Worm (Caenorhabditis elegans): ENCODE data around the gene mup-2.

mup-2 gene

ce11 chrX:6410177-6410765 is at the start of gene mup-2:
Gene mup-2, minus strand, starts transcription at chrX:6410227.
- TF ChIP-seq cog-1 (tag; optimal IDR thresholded peaks at IDR 0.05) (peak; percentile 61), ztf-23 (GFP tag; IDR thresholded peaks at IDR 0.05) (0 out of 2 replicates have a peak, but pooled peaks have one; percentile 30), T22C8.4 (GFP tag; IDR thresholded peaks at IDR 0.05) (no peak), ref-1 (GFP tag; conservative IDR thresholded peaks at IDR 0.05) (no peak)

ce11 chrX:6458467-6458866 is 48.4 kb upstream of the mup-2 start:
- TF ChIP-seq med-1 (GFP tag; optimal IDR thresholded peaks at IDR 0.05; ENCODE audit: insufficient read depth), result no peak
- no peak for TF ChIP-seq tab-1 (GFP tag; IDR thresholded peaks at IDR 0.05)
- no peak for TF ChIP-seq ztf-29 (GFP tag; IDR thresholded peaks at IDR 0.05)
- TF ChIP-seq T22C8.4 (GFP tag; IDR thresholded peaks at IDR 0.05), result no peak
- no peak for TF ChIP-seq klf-2 (GFP tag; conservative IDR thresholded peaks at IDR 0.05)
- TF ChIP-seq flt-1 (GFP tag; IDR thresholded peaks at IDR 0.05), result no peak
- TF ChIP-seq ref-1 (GFP tag; conservative IDR thresholded peaks at IDR 0.05), result no peak
- no peak for TF ChIP-seq ztf-23 (GFP tag; IDR thresholded peaks at IDR 0.05)
- no peak for TF ChIP-seq cog-1 (tag; optimal IDR thresholded peaks at IDR 0.05)

ce11 chrX:6458001-6458400 is 48.0 kb upstream of the mup-2 start:
- TF ChIP-seq cog-1 (tag; optimal IDR thresholded peaks at IDR 0.05), result no peak
- TF ChIP-seq ztf-29 (GFP tag; IDR thresholded peaks at IDR 0.05), result no peak
- no peak for TF ChIP-seq klf-2 (GFP tag; conservative IDR thresholded peaks at IDR 0.05)
- TF ChIP-seq med-1 (GFP tag; optimal IDR thresholded peaks at IDR 0.05; ENCODE audit: insufficient read depth), result no peak
- no peak for TF ChIP-seq ref-1 (GFP tag; conservative IDR thresholded peaks at IDR 0.05)
- no peak for TF ChIP-seq T22C8.4 (GFP tag; IDR thresholded peaks at IDR 0.05)
- no peak for TF ChIP-seq flt-1 (GFP tag; IDR thresholded peaks at IDR 0.05)
- TF ChIP-seq tab-1 (GFP tag; IDR thresholded peaks at IDR 0.05), result no peak

ce11 chrX:6456567-6456966 is 46.5 kb upstream of the mup-2 start, which contains the start of gene pept-1:
Gene pept-1, plus strand, starts transcription at chrX:6456872.
- TF ChIP-seq ztf-29 (GFP tag; IDR thresholded peaks at IDR 0.05) (no peak), cog-1 (tag; optimal IDR thresholded peaks at IDR 0.05) (no peak), flt-1 (GFP tag; IDR thresholded peaks at IDR 0.05) (no peak), med-1 (GFP tag; optimal IDR thresholded peaks at IDR 0.05; ENCODE audit: insufficient read depth) (no peak), klf-2 (GFP tag; conservative IDR thresholded peaks at IDR 0.05) (no peak)

- TF ChIP-seq ztf-29 (GFP tag; IDR thresholded peaks at IDR 0.05) (no peak), cog-1 (tag; optimal IDR thresholded peaks at IDR 0.05) (no peak), klf-2 (GFP tag; conservative IDR thresholded peaks at IDR 0.05) (no peak), tab-1 (GFP tag; IDR thresholded peaks at IDR 0.05) (no peak), T22C8.4 (GFP tag; IDR thresholded peaks at IDR 0.05) (no peak)
Observed at ce11 chrX:6455157-6455556, 45.1 kb upstream of the mup-2 start, which contains the start of gene nas-33. Gene nas-33, minus strand, starts transcription at chrX:6455257.

- TF ChIP-seq klf-2 (GFP tag; conservative IDR thresholded peaks at IDR 0.05), result no peak
- no peak for TF ChIP-seq T22C8.4 (GFP tag; IDR thresholded peaks at IDR 0.05)
- no peak for TF ChIP-seq tab-1 (GFP tag; IDR thresholded peaks at IDR 0.05)
- TF ChIP-seq med-1 (GFP tag; optimal IDR thresholded peaks at IDR 0.05; ENCODE audit: insufficient read depth), result no peak
- TF ChIP-seq cog-1 (tag; optimal IDR thresholded peaks at IDR 0.05), result no peak
- TF ChIP-seq flt-1 (GFP tag; IDR thresholded peaks at IDR 0.05), result no peak
- no peak for TF ChIP-seq ztf-29 (GFP tag; IDR thresholded peaks at IDR 0.05)
- TF ChIP-seq ref-1 (GFP tag; conservative IDR thresholded peaks at IDR 0.05), result no peak
- no peak for TF ChIP-seq ztf-23 (GFP tag; IDR thresholded peaks at IDR 0.05)
Observed at ce11 chrX:6450839-6451491, 40.9 kb upstream of the mup-2 start, which contains the start of the genes grl-6 and K10C2.6. Gene grl-6, minus strand, starts transcription at chrX:6450939. Gene K10C2.6, plus strand, starts transcription at chrX:6451441.

- TF ChIP-seq ztf-23 (GFP tag; IDR thresholded peaks at IDR 0.05) (no peak), klf-2 (GFP tag; conservative IDR thresholded peaks at IDR 0.05) (no peak), flt-1 (GFP tag; IDR thresholded peaks at IDR 0.05) (no peak), T22C8.4 (GFP tag; IDR thresholded peaks at IDR 0.05) (no peak)
Observed at ce11 chrX:6448866-6449400, 38.9 kb upstream of the mup-2 start, which contains the start of gene fah-1. Gene fah-1, minus strand, starts transcription at chrX:6448916.

- TF ChIP-seq ztf-29 (GFP tag; IDR thresholded peaks at IDR 0.05) (no peak), klf-2 (GFP tag; conservative IDR thresholded peaks at IDR 0.05) (no peak), T22C8.4 (GFP tag; IDR thresholded peaks at IDR 0.05) (no peak), flt-1 (GFP tag; IDR thresholded peaks at IDR 0.05) (no peak), cog-1 (tag; optimal IDR thresholded peaks at IDR 0.05) (no peak), ztf-23 (GFP tag; IDR thresholded peaks at IDR 0.05) (no peak), tab-1 (GFP tag; IDR thresholded peaks at IDR 0.05) (no peak), ref-1 (GFP tag; conservative IDR thresholded peaks at IDR 0.05) (no peak), med-1 (GFP tag; optimal IDR thresholded peaks at IDR 0.05; ENCODE audit: insufficient read depth) (no peak)
Observed at ce11 chrX:6446564-6446963, 36.5 kb upstream of the mup-2 start, which contains the start of gene asp-14. Gene asp-14, minus strand, starts transcription at chrX:6446664.

ce11 chrX:6445239-6445638 is 35.2 kb upstream of the mup-2 start:
- TF ChIP-seq ztf-29 (GFP tag; IDR thresholded peaks at IDR 0.05) (no peak), tab-1 (GFP tag; IDR thresholded peaks at IDR 0.05) (no peak), ref-1 (GFP tag; conservative IDR thresholded peaks at IDR 0.05) (no peak), med-1 (GFP tag; optimal IDR thresholded peaks at IDR 0.05; ENCODE audit: insufficient read depth) (no peak), T22C8.4 (GFP tag; IDR thresholded peaks at IDR 0.05) (no peak), klf-2 (GFP tag; conservative IDR thresholded peaks at IDR 0.05) (no peak), ztf-23 (GFP tag; IDR thresholded peaks at IDR 0.05) (no peak), flt-1 (GFP tag; IDR thresholded peaks at IDR 0.05) (no peak), cog-1 (tag; optimal IDR thresholded peaks at IDR 0.05) (no peak)

- TF ChIP-seq tab-1 (GFP tag; IDR thresholded peaks at IDR 0.05) (no peak), med-1 (GFP tag; optimal IDR thresholded peaks at IDR 0.05; ENCODE audit: insufficient read depth) (no peak), ztf-29 (GFP tag; IDR thresholded peaks at IDR 0.05) (no peak), ztf-23 (GFP tag; IDR thresholded peaks at IDR 0.05) (no peak), ref-1 (GFP tag; conservative IDR thresholded peaks at IDR 0.05) (no peak), flt-1 (GFP tag; IDR thresholded peaks at IDR 0.05) (no peak), klf-2 (GFP tag; conservative IDR thresholded peaks at IDR 0.05) (no peak), cog-1 (tag; optimal IDR thresholded peaks at IDR 0.05) (no peak), T22C8.4 (GFP tag; IDR thresholded peaks at IDR 0.05) (no peak)
Observed at ce11 chrX:6443373-6443772, 33.3 kb upstream of the mup-2 start, which contains the start of gene K10C2.7. Gene K10C2.7, minus strand, starts transcription at chrX:6443473.

Measured in whole organism, midembryonic.